Worm (Caenorhabditis elegans) whole organism, L4 larva: ENCODE data around the gene K07F5.16.

Experiments used
- F37D6.2 ChIP-seq: sonication (generic microtip); optimal IDR thresholded peaks from 2 replicates; lab custom pipeline; 2016; ENCODE audit warnings: mild to moderate bottlenecking, missing genetic modification characterization, missing compliant biosample characterization
- F44E2.7 ChIP-seq: fragments of 200-800 bp; sonication (Bioruptor generic); IDR thresholded peaks from 2 replicates; pipeline ENCODE4 v2.1.2; 2022; ENCODE audit warnings: missing genetic modification characterization, missing compliant biosample characterization
- T20F7.1 ChIP-seq: fragments of 200-800 bp; sonication (Bioruptor generic); optimal IDR thresholded peaks from 2 replicates; lab custom pipeline; 2018; ENCODE audit warnings: mild to moderate bottlenecking, missing genetic modification characterization, missing compliant biosample characterization
- Y48G9A.11 ChIP-seq: fragments of 200-800 bp; sonication (Bioruptor generic); IDR thresholded peaks from 2 replicates; pipeline ENCODE4 v1.3.6; 2022; ENCODE audit warnings: missing genetic modification reagents, missing genetic modification characterization, missing compliant biosample characterization
- Y5F2A.4 ChIP-seq: fragments of 200-800 bp; sonication (Bioruptor generic); optimal IDR thresholded peaks from 2 replicates; lab custom pipeline; 2018; ENCODE audit warnings: mild to moderate bottlenecking, missing genetic modification characterization, missing compliant biosample characterization
- Y75B8A.6 ChIP-seq: fragments of 200-800 bp; sonication (Bioruptor generic); IDR thresholded peaks from 2 replicates; pipeline ENCODE4 v1.3.6; 2022; ENCODE audit warnings: missing genetic modification reagents, missing genetic modification characterization, missing compliant biosample characterization
- ZK546.5 ChIP-seq, 2 experiments: sonication (generic microtip); optimal IDR thresholded peaks; 2 replicates each; lab custom pipeline; 2017; ENCODE audit warnings: missing biosample characterization in 2 of 2, missing genetic modification characterization in 2 of 2
- attf-4 ChIP-seq: sonication (generic microtip); optimal IDR thresholded peaks from 3 replicates; lab custom pipeline; 2017; ENCODE audit warnings: missing biosample characterization, missing genetic modification characterization
- ceh-20 ChIP-seq: fragments of 200-800 bp; sonication (Bioruptor generic); IDR thresholded peaks from 2 replicates; pipeline ENCODE4 v1.3.6; 2022; ENCODE audit warnings: missing genetic modification reagents, missing genetic modification characterization, missing compliant biosample characterization
- ceh-44 ChIP-seq: fragments of 200-800 bp; sonication (Bioruptor generic); IDR thresholded peaks from 2 replicates; pipeline ENCODE4 v1.3.6; 2022; ENCODE audit warnings: missing genetic modification reagents, missing genetic modification characterization, missing compliant biosample characterization
- ceh-62 ChIP-seq: sonication (generic microtip); optimal IDR thresholded peaks from 2 replicates; lab custom pipeline; 2017; ENCODE audit warnings: missing biosample characterization, missing genetic modification characterization
- ctbp-1 ChIP-seq: fragments of 200-800 bp; sonication (Bioruptor generic); IDR thresholded peaks from 2 replicates; pipeline ENCODE4 v1.3.6; 2022; ENCODE audit warnings: missing genetic modification reagents, missing genetic modification characterization, missing compliant biosample characterization
- daf-12 ChIP-seq: fragments of 150-350 bp; optimal IDR thresholded peaks from 2 replicates; lab custom pipeline; 2014; ENCODE audit warnings: missing biosample characterization, missing genetic modification reagents, missing genetic modification characterization
- dmd-6 ChIP-seq: fragments of 200-800 bp; sonication (Bioruptor generic); IDR thresholded peaks from 2 replicates; pipeline ENCODE4 v1.3.6; 2022; ENCODE audit warnings: missing genetic modification reagents, missing genetic modification characterization, missing compliant biosample characterization
- dmd-8 ChIP-seq: fragments of 200-800 bp; sonication (Bioruptor generic); IDR thresholded peaks from 2 replicates; pipeline ENCODE4 v1.3.6; 2022; ENCODE audit warnings: missing genetic modification characterization, missing compliant biosample characterization
- dpl-1 ChIP-seq: fragments of 150-350 bp; optimal IDR thresholded peaks from 2 replicates; lab custom pipeline; 2014; ENCODE audit warnings: missing biosample characterization, missing genetic modification reagents, missing genetic modification characterization
- egl-43 ChIP-seq: fragments of 200-800 bp; sonication (Bioruptor generic); IDR thresholded peaks from 2 replicates; pipeline ENCODE4 v1.3.6; 2022; ENCODE audit warnings: missing genetic modification reagents, missing genetic modification characterization, missing compliant biosample characterization
- fkh-10 ChIP-seq: fragments of 150-350 bp; optimal IDR thresholded peaks from 2 replicates; lab custom pipeline; 2014; ENCODE audit warnings: missing biosample characterization, missing genetic modification reagents, missing genetic modification characterization
- lin-1 ChIP-seq: fragments of 200-800 bp; sonication (Bioruptor generic); IDR thresholded peaks from 2 replicates; pipeline ENCODE4 v1.3.6; 2022; ENCODE audit warnings: missing genetic modification reagents, missing genetic modification characterization, missing compliant biosample characterization
- lin-29 ChIP-seq: fragments of 200-800 bp; sonication (Bioruptor generic); IDR thresholded peaks from 2 replicates; pipeline ENCODE4 v1.3.6; 2022; ENCODE audit warnings: missing genetic modification reagents, missing genetic modification characterization, missing compliant biosample characterization
- lin-39 ChIP-seq: fragments of 150-350 bp; optimal IDR thresholded peaks from 2 replicates; lab custom pipeline; 2014; ENCODE audit warnings: missing biosample characterization, missing genetic modification reagents, missing genetic modification characterization
- mep-1 ChIP-seq: fragments of 150-350 bp; sonication (generic microtip); optimal IDR thresholded peaks from 3 replicates; lab custom pipeline; 2014; ENCODE audit warnings: missing biosample characterization, missing genetic modification characterization
- mes-2 ChIP-seq: sonication (generic microtip); optimal IDR thresholded peaks from 2 replicates; lab custom pipeline; 2016; ENCODE audit warnings: missing genotype, mild to moderate bottlenecking, missing genetic modification characterization, missing compliant biosample characterization; ENCODE audit not compliant: poor library complexity, severe bottlenecking
- mxl-2 ChIP-seq: fragments of 200-800 bp; sonication (Bioruptor generic); conservative IDR thresholded peaks from 2 replicates; pipeline ENCODE4 v1.3.6; 2022; ENCODE audit warnings: missing genetic modification reagents, missing genetic modification characterization, missing compliant biosample characterization
- nhr-11 ChIP-seq: fragments of 150-350 bp; optimal IDR thresholded peaks from 2 replicates; lab custom pipeline; 2014; ENCODE audit warnings: missing biosample characterization, missing genetic modification characterization
- nhr-25 ChIP-seq: sonication (generic microtip); optimal IDR thresholded peaks from 2 replicates; lab custom pipeline; 2017; ENCODE audit warnings: missing genetic modification characterization, mild to moderate bottlenecking, missing compliant biosample characterization, antibody characterized with exemption, moderate library complexity, borderline replicate concordance; ENCODE audit not compliant: insufficient read depth
- nhr-41 ChIP-seq: fragments of 200-800 bp; sonication (Bioruptor generic); IDR thresholded peaks from 2 replicates; pipeline ENCODE4 v1.3.6; 2022; ENCODE audit warnings: missing genetic modification reagents, missing genetic modification characterization, missing compliant biosample characterization
- nhr-48 ChIP-seq: sonication (generic microtip); optimal IDR thresholded peaks from 2 replicates; lab custom pipeline; 2016; ENCODE audit warnings: mild to moderate bottlenecking, missing genetic modification characterization, missing compliant biosample characterization
- rbr-2 ChIP-seq: sonication (generic microtip); optimal IDR thresholded peaks from 2 replicates; lab custom pipeline; 2016; ENCODE audit warnings: missing genotype, missing genetic modification characterization, missing compliant biosample characterization
- saeg-2 ChIP-seq: fragments of 200-800 bp; sonication (Bioruptor generic); IDR thresholded peaks from 2 replicates; pipeline ENCODE4 v1.3.6; 2022; ENCODE audit warnings: missing genetic modification reagents, missing genetic modification characterization, missing compliant biosample characterization
- sdz-12 ChIP-seq: fragments of 200-800 bp; sonication (Bioruptor generic); optimal IDR thresholded peaks from 2 replicates; lab custom pipeline; 2018; ENCODE audit warnings: mild to moderate bottlenecking, missing genetic modification characterization, missing compliant biosample characterization
- set-16 ChIP-seq: fragments of 200-800 bp; sonication (Bioruptor generic); IDR thresholded peaks from 2 replicates; pipeline ENCODE4 v1.3.6; 2022; ENCODE audit warnings: missing genetic modification reagents, missing genetic modification characterization, missing compliant biosample characterization
- skn-1 ChIP-seq: fragments of 150-350 bp; optimal IDR thresholded peaks from 2 replicates; lab custom pipeline; 2014; ENCODE audit warnings: missing biosample characterization, missing genetic modification characterization
- snpc-4 ChIP-seq: fragments of 150-350 bp; optimal IDR thresholded peaks from 2 replicates; lab custom pipeline; 2014; ENCODE audit warnings: missing biosample characterization, missing genetic modification characterization
- spr-1 ChIP-seq: sonication (generic microtip); optimal IDR thresholded peaks from 2 replicates; lab custom pipeline; 2016; ENCODE audit warnings: mild to moderate bottlenecking, missing genetic modification characterization, missing compliant biosample characterization
- spr-3 ChIP-seq: fragments of 200-800 bp; sonication (Bioruptor generic); optimal IDR thresholded peaks from 2 replicates; lab custom pipeline; 2018; ENCODE audit warnings: mild to moderate bottlenecking, missing genetic modification characterization, missing compliant biosample characterization
- tra-1 ChIP-seq: fragments of 200-800 bp; sonication (Bioruptor generic); IDR thresholded peaks from 2 replicates; pipeline ENCODE4 v1.3.6; 2022; ENCODE audit warnings: missing genetic modification reagents, missing genetic modification characterization, missing compliant biosample characterization
- unc-39 ChIP-seq: sonication (generic microtip); optimal IDR thresholded peaks from 2 replicates; lab custom pipeline; 2017; ENCODE audit warnings: missing biosample characterization, missing genetic modification characterization
- zfp-2 ChIP-seq: sonication (generic microtip); optimal IDR thresholded peaks from 2 replicates; lab custom pipeline; 2016; ENCODE audit warnings: mild to moderate bottlenecking, missing genetic modification characterization, missing compliant biosample characterization
- zfp-3 ChIP-seq: fragments of 200-800 bp; sonication (Bioruptor generic); conservative IDR thresholded peaks from 2 replicates; pipeline ENCODE4 v1.3.6; 2022; ENCODE audit warnings: missing genetic modification reagents, missing genetic modification characterization, missing compliant biosample characterization
- ztf-11 ChIP-seq: fragments of 150-350 bp; optimal IDR thresholded peaks from 2 replicates; lab custom pipeline; 2014; ENCODE audit warnings: missing biosample characterization, missing genetic modification characterization
- ztf-7 ChIP-seq: fragments of 150-350 bp; optimal IDR thresholded peaks from 2 replicates; lab custom pipeline; 2014; ENCODE audit warnings: missing biosample characterization, missing genetic modification characterization

The K07F5.16 gene

DNA sequence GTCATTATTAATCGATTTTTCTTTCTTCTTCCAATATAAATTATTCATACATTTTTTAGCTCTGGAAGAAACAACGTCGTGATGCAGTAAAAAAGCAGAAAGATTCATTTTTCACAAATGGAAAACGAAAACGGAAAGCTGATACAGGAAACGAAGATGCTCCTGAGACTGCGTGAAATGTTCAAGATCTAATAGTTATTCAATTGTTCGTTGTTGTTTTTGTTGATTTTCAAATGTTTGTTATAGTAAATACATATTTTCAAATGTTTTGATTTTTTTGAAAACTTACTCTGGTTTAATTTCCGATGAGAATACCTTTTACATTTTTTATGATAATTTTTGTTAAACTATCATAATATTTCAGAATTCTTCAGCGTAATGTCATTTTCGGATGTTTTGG, at the start of gene K07F5.16:
K07F5.16 (plus strand) TSS at position 301 of the 400 bp plus-strand sequence.
- no peak for TF ChIP-seq F37D6.2 (tag; lab: Kevin White, UChicago)
- no peak for TF ChIP-seq nhr-25 (tag; lab: Kevin White, UChicago)
- no peak for TF ChIP-seq ztf-11
- no peak for TF ChIP-seq zfp-2 (tag; lab: Kevin White, UChicago)
- no peak for TF ChIP-seq spr-1 (tag; lab: Kevin White, UChicago)
- no peak for TF ChIP-seq T20F7.1 (GFP tag; lab: Kevin White, UChicago)
- TF ChIP-seq nhr-41 (GFP tag; lab: Robert Waterston, UW): no peak
- no peak for TF ChIP-seq ZK546.5 (tag; optimal IDR thresholded peaks at IDR 0.05; lab: Kevin White, UChicago)
- no peak for TF ChIP-seq spr-3 (GFP tag; lab: Kevin White, UChicago)
- no peak for TF ChIP-seq nhr-48 (tag; lab: Kevin White, UChicago)
- no peak for TF ChIP-seq unc-39 (tag; lab: Kevin White, UChicago)
- TF ChIP-seq zfp-3: no peak
- TF ChIP-seq skn-1: no peak
- no peak for TF ChIP-seq nhr-11 (tag; lab: Kevin White, UChicago)

DNA sequence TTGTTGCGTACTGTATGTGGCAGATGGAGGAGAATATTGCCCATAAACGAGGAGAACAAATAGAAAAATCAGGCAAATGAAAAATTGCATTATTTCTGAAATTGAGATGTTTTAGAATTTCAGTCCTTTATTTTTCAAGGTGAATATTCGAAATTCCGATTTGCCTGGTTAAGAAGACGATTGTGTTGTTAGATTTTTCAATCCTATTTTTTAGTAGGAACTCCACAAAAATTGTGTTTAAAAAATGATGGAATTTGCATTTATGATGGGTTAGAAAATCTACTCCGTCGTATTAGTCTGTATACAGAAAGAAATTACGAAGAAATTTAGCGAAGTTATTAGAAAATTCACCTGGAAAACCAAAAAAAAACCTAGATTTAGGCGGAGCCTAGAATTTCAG, 48.5 kb upstream of the K07F5.16 start, which contains the start of gene egl-20:
egl-20 (minus strand) TSS at position 101 of the 400 bp plus-strand sequence.
- no peak for TF ChIP-seq daf-12
- TF ChIP-seq mxl-2 (GFP tag; lab: Robert Waterston, UW): no peak
- TF ChIP-seq snpc-4 (tag; lab: Kevin White, UChicago): no peak
- no peak for TF ChIP-seq ceh-20 (GFP tag; lab: Robert Waterston, UW)
- no peak for TF ChIP-seq Y48G9A.11 (GFP tag; lab: Robert Waterston, UW)
- no peak for TF ChIP-seq zfp-3
- TF ChIP-seq egl-43 (GFP tag; lab: Robert Waterston, UW): no peak
- TF ChIP-seq ceh-62 (tag; lab: Kevin White, UChicago): no peak
- no peak for TF ChIP-seq lin-1 (GFP tag; lab: Robert Waterston, UW)
- TF ChIP-seq ctbp-1 (GFP tag; lab: Robert Waterston, UW): no peak
- no peak for TF ChIP-seq F44E2.7
- no peak for TF ChIP-seq Y5F2A.4
- TF ChIP-seq rbr-2: no peak
- no peak for TF ChIP-seq dmd-6

DNA sequence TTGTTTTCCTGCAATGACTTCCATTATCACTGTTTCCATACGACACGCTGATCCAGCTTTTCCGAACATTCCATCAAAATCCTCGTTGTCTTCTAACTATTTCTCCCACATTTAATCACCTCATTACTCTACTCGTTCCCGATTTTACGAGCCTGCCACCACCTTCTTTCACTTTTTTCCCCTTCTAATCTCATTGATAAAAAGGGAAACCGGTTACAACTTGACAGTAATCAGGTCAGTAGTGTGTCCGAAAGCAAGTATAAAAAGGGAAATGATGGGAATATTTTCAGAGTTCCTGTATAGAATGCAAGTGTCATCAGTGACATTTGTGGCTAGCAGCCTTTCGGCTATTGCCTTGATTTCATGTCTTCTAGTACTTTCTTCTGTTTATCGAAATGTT, 42.3 kb upstream of the K07F5.16 start, which contains the start of gene col-123:
col-123 (plus strand) TSS at position 301 of the 400 bp plus-strand sequence.
- TF ChIP-seq mep-1 (tag; lab: Kevin White, UChicago): no peak
- no peak for TF ChIP-seq ceh-44 (GFP tag; lab: Robert Waterston, UW)
- no peak for TF ChIP-seq ztf-7 (tag; lab: Kevin White, UChicago)
- no peak for TF ChIP-seq saeg-2 (GFP tag; lab: Robert Waterston, UW)
- TF ChIP-seq fkh-10 (GFP tag; lab: Kevin White, UChicago): no peak
- no peak for TF ChIP-seq mes-2 (tag; lab: Kevin White, UChicago)
- TF ChIP-seq lin-39: no peak
- no peak for TF ChIP-seq ctbp-1 (GFP tag; lab: Robert Waterston, UW)
- no peak for TF ChIP-seq sdz-12 (GFP tag; lab: Kevin White, UChicago)
- TF ChIP-seq dmd-8: no peak
- no peak for TF ChIP-seq set-16
- TF ChIP-seq Y75B8A.6 (GFP tag; lab: Robert Waterston, UW): no peak
- no peak for TF ChIP-seq attf-4 (tag; lab: Kevin White, UChicago)
- TF ChIP-seq tra-1 (GFP tag; lab: Robert Waterston, UW): no peak
- TF ChIP-seq lin-29 (GFP tag; lab: Robert Waterston, UW): no peak
- TF ChIP-seq dpl-1 (GFP tag; lab: Kevin White, UChicago): no peak
- TF ChIP-seq dmd-6: no peak
- no peak for TF ChIP-seq daf-12
